Worm (Caenorhabditis elegans) whole organism, midembryonic: ENCODE results near the gene ceeh-2.

ENCODE experiments used
- cog-1 ChIP-seq: sonication (generic microtip); optimal IDR thresholded peaks from 2 replicates; lab custom pipeline; 2016; ENCODE audit warnings: missing genetic modification characterization, missing compliant biosample characterization
- ref-1 ChIP-seq: fragments of 200-800 bp; sonication (Bioruptor generic); conservative IDR thresholded peaks from 2 replicates; pipeline ENCODE4 v1.3.6; 2022; ENCODE audit warnings: missing genetic modification reagents, missing genetic modification characterization, missing compliant biosample characterization

DNA sequence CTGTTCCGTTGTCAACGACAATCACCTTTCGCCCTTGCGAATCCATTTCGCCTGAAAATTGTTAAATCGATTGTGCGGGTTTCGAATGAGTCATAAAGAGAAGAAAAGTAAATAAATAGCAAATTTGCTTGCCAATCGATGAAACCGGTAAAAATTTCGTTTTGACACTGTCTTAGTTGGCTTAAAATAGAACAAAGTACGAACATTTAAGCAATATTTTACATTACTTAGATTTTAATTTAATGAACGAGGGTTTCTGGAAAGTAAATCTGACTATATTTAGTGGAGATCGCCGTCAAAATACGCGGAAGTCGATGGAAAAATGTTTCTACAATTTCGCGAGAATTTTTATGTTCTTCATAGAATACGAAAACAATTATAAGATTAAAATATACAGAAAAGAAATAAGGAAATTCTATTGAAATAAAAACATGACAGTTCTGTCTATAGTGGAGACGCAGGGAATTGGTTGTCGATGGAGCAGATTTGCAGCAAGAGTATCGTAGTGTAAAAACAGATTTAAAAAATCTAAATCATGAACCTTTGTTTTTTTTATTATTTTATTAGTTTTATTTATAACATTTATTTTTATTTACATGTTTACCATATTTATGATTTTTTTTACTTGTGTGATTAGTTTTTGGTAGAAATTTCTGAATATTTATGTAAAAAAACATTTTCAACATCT is 19.3 kb downstream of the ceeh-2 start, which contains the start of gene arx-2:
- TF ChIP-seq cog-1 (tag; lab: Kevin White, UChicago) (no peak), ref-1 (GFP tag; lab: Robert Waterston, UW) (no peak)
